Worm (Caenorhabditis elegans) whole organism, L2 larva: ENCODE data around the gene C02B10.6.

Experiments
- Y55F3AM.14 ChIP-seq: fragments of 200-800 bp; sonication (Bioruptor generic); optimal IDR thresholded peaks from 2 replicates; lab custom pipeline; 2018; ENCODE audit warnings: mild to moderate bottlenecking, missing genetic modification characterization, missing compliant biosample characterization
- elt-3 ChIP-seq: sonication (generic microtip); optimal IDR thresholded peaks from 2 replicates; lab custom pipeline; 2017; ENCODE audit warnings: missing biosample characterization, missing genetic modification characterization
- nhr-12 ChIP-seq: fragments of 150-350 bp; optimal IDR thresholded peaks from 2 replicates; lab custom pipeline; 2014; ENCODE audit warnings: missing biosample characterization, missing genetic modification characterization

DNA sequence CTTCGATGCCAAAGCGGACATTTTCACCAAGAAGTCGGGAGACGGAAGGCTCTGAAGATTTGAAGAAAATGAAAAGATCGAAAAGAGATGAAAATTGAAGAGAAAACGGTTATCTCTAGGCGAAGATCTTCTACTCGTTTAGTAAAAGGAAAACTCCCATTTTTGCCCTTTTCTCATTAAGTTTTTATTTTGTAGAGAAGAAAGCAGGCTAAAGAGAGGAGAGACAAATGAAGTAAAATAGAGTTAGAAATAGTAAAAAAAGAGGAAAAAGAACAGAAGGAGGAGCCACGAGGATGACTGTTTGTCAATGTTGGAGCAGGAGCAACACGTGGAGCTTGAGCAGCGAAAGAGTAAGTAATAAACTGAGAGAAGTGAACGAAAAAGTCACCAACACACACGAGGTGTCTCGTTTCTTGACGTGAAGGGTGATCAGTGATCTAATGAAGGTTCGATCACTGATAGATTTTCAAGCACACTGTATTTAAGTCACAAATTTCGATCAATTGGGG lies 18.2 kb downstream of the C02B10.6 start, which contains the start of gene ivd-1:
- TF ChIP-seq nhr-12 (tag; lab: Kevin White, UChicago) (no peak), Y55F3AM.14 (no peak), elt-3 (no peak)
